Worm (Caenorhabditis elegans) whole organism, L4 larva: ENCODE data around the gene C30B5.2.

Experiments used
- F37D6.2 ChIP-seq: sonication (generic microtip); optimal IDR thresholded peaks from 2 replicates; lab custom pipeline; 2016; ENCODE audit warnings: mild to moderate bottlenecking, missing genetic modification characterization, missing compliant biosample characterization
- F44E2.7 ChIP-seq: fragments of 200-800 bp; sonication (Bioruptor generic); IDR thresholded peaks from 2 replicates; pipeline ENCODE4 v2.1.2; 2022; ENCODE audit warnings: missing genetic modification characterization, missing compliant biosample characterization
- T20F7.1 ChIP-seq: fragments of 200-800 bp; sonication (Bioruptor generic); optimal IDR thresholded peaks from 2 replicates; lab custom pipeline; 2018; ENCODE audit warnings: mild to moderate bottlenecking, missing genetic modification characterization, missing compliant biosample characterization
- aha-1 ChIP-seq: fragments of 150-350 bp; peaks from one replicate; lab custom pipeline; 2014; ENCODE audit warnings: missing biosample characterization, missing genetic modification characterization
- aly-2 ChIP-seq: sonication (generic microtip); optimal IDR thresholded peaks from 2 replicates; lab custom pipeline; 2018; ENCODE audit warnings: missing biosample characterization, missing genetic modification characterization
- ceh-28 ChIP-seq: fragments of 150-350 bp; optimal IDR thresholded peaks from 2 replicates; lab custom pipeline; 2014; ENCODE audit warnings: missing biosample characterization, missing genetic modification reagents, missing genetic modification characterization
- ceh-44 ChIP-seq: fragments of 200-800 bp; sonication (Bioruptor generic); IDR thresholded peaks from 2 replicates; pipeline ENCODE4 v1.3.6; 2022; ENCODE audit warnings: missing genetic modification reagents, missing genetic modification characterization, missing compliant biosample characterization
- ceh-62 ChIP-seq: sonication (generic microtip); optimal IDR thresholded peaks from 2 replicates; lab custom pipeline; 2017; ENCODE audit warnings: missing biosample characterization, missing genetic modification characterization
- ces-1 ChIP-seq: fragments of 150-350 bp; sonication (generic microtip); optimal IDR thresholded peaks from 4 replicates; lab custom pipeline; 2014; ENCODE audit warnings: missing biosample characterization, missing genetic modification reagents, missing genetic modification characterization
- ctbp-1 ChIP-seq: fragments of 200-800 bp; sonication (Bioruptor generic); IDR thresholded peaks from 2 replicates; pipeline ENCODE4 v1.3.6; 2022; ENCODE audit warnings: missing genetic modification reagents, missing genetic modification characterization, missing compliant biosample characterization
- daf-16 ChIP-seq, 3 experiments: sonication (generic microtip); optimal IDR thresholded peaks; 2 replicates each; lab custom pipeline; 2016 to 2017; ENCODE audit warnings: missing genetic modification characterization in 3 of 3, missing genetic modification reagents in 3 of 3, mild to moderate bottlenecking in 2 of 3, missing compliant biosample characterization in 2 of 3, missing biosample characterization in 1 of 3, moderate library complexity in 1 of 3
- dmd-8 ChIP-seq: fragments of 200-800 bp; sonication (Bioruptor generic); IDR thresholded peaks from 2 replicates; pipeline ENCODE4 v1.3.6; 2022; ENCODE audit warnings: missing genetic modification characterization, missing compliant biosample characterization
- egl-43 ChIP-seq: fragments of 200-800 bp; sonication (Bioruptor generic); IDR thresholded peaks from 2 replicates; pipeline ENCODE4 v1.3.6; 2022; ENCODE audit warnings: missing genetic modification reagents, missing genetic modification characterization, missing compliant biosample characterization
- fos-1 ChIP-seq: fragments of 150-350 bp; optimal IDR thresholded peaks from 2 replicates; lab custom pipeline; 2014; ENCODE audit warnings: missing biosample characterization, missing genetic modification characterization
- hmg-1.1 ChIP-seq: fragments of 200-800 bp; sonication (Bioruptor generic); IDR thresholded peaks from 2 replicates; pipeline ENCODE4 v1.3.6; 2022; ENCODE audit warnings: missing genetic modification reagents, missing genetic modification characterization, missing compliant biosample characterization
- jun-1 ChIP-seq: fragments of 150-350 bp; optimal IDR thresholded peaks from 2 replicates; lab custom pipeline; 2014; ENCODE audit warnings: missing biosample characterization, missing genetic modification reagents, missing genetic modification characterization
- lin-13 ChIP-seq: fragments of 150-350 bp; optimal IDR thresholded peaks from 2 replicates; lab custom pipeline; 2014; ENCODE audit warnings: missing biosample characterization, missing genetic modification reagents, missing genetic modification characterization
- lin-15B ChIP-seq: fragments of 150-350 bp; sonication (generic microtip); optimal IDR thresholded peaks from 3 replicates; lab custom pipeline; 2014; ENCODE audit warnings: missing biosample characterization, missing genetic modification characterization
- lsy-2 ChIP-seq, 2 experiments: fragments of 150-350 bp in 1 of 2; sonication (generic microtip) in 1 of 2; optimal IDR thresholded peaks; 2 replicates each; lab custom pipeline; 2014 to 2017; ENCODE audit warnings: missing biosample characterization in 2 of 2, missing genetic modification characterization in 2 of 2
- madf-9 ChIP-seq: fragments of 200-800 bp; sonication (Bioruptor generic); conservative IDR thresholded peaks from 2 replicates; pipeline ENCODE4 v1.3.6; 2022; ENCODE audit warnings: missing genetic modification reagents, missing genetic modification characterization, missing compliant biosample characterization
- mdt-29 ChIP-seq: fragments of 200-800 bp; sonication (Bioruptor generic); IDR thresholded peaks from 2 replicates; pipeline ENCODE4 v1.3.6; 2022; ENCODE audit warnings: missing genetic modification reagents, missing genetic modification characterization, missing compliant biosample characterization
- mep-1 ChIP-seq: fragments of 150-350 bp; sonication (generic microtip); optimal IDR thresholded peaks from 3 replicates; lab custom pipeline; 2014; ENCODE audit warnings: missing biosample characterization, missing genetic modification characterization
- nhr-102 ChIP-seq: sonication (generic microtip); optimal IDR thresholded peaks from 2 replicates; lab custom pipeline; 2016; ENCODE audit warnings: mild to moderate bottlenecking, missing genetic modification characterization, moderate library complexity, missing compliant biosample characterization
- nhr-111 ChIP-seq: fragments of 200-800 bp; sonication (Bioruptor generic); optimal IDR thresholded peaks from 2 replicates; lab custom pipeline; 2018; ENCODE audit warnings: mild to moderate bottlenecking, missing genetic modification characterization, missing compliant biosample characterization
- nhr-237 ChIP-seq: sonication (generic microtip); optimal IDR thresholded peaks from 2 replicates; lab custom pipeline; 2017; ENCODE audit warnings: missing biosample characterization, missing genetic modification characterization
- nhr-25 ChIP-seq: sonication (generic microtip); optimal IDR thresholded peaks from 2 replicates; lab custom pipeline; 2017; ENCODE audit warnings: missing genetic modification characterization, mild to moderate bottlenecking, missing compliant biosample characterization, antibody characterized with exemption, moderate library complexity, borderline replicate concordance; ENCODE audit not compliant: insufficient read depth
- nhr-41 ChIP-seq: fragments of 200-800 bp; sonication (Bioruptor generic); IDR thresholded peaks from 2 replicates; pipeline ENCODE4 v1.3.6; 2022; ENCODE audit warnings: missing genetic modification reagents, missing genetic modification characterization, missing compliant biosample characterization
- nhr-42 ChIP-seq: fragments of 200-800 bp; sonication (Bioruptor generic); IDR thresholded peaks from 2 replicates; pipeline ENCODE4 v1.3.6; 2022; ENCODE audit warnings: missing genetic modification characterization, missing compliant biosample characterization
- nhr-6 ChIP-seq: fragments of 150-350 bp; optimal IDR thresholded peaks from 2 replicates; lab custom pipeline; 2014; ENCODE audit warnings: missing biosample characterization, missing genetic modification characterization
- nhr-76 ChIP-seq: fragments of 150-350 bp; optimal IDR thresholded peaks from 2 replicates; lab custom pipeline; 2014; ENCODE audit warnings: missing biosample characterization, missing genetic modification characterization
- pha-4 ChIP-seq, 2 experiments: fragments of 150-350 bp in 1 of 2; fragments of 200-800 bp in 1 of 2; sonication (Bioruptor generic) in 1 of 2; IDR thresholded peaks in 1 of 2; optimal IDR thresholded peaks in 1 of 2; 2 replicates each; pipeline versions ENCODE4 v1.3.6 to Lab custom; 2014 to 2022; ENCODE audit warnings: missing genetic modification characterization in 2 of 2, missing genetic modification reagents in 2 of 2, missing biosample characterization in 1 of 2, missing compliant biosample characterization in 1 of 2
- php-3 ChIP-seq: fragments of 200-800 bp; sonication (Bioruptor generic); IDR thresholded peaks from 2 replicates; pipeline ENCODE4 v1.3.6; 2022; ENCODE audit warnings: missing genetic modification reagents, missing genetic modification characterization, missing compliant biosample characterization
- pqm-1 ChIP-seq: sonication (generic microtip); optimal IDR thresholded peaks from 2 replicates; lab custom pipeline; 2017; ENCODE audit warnings: missing biosample characterization, missing genetic modification characterization
- saeg-2 ChIP-seq: fragments of 200-800 bp; sonication (Bioruptor generic); IDR thresholded peaks from 2 replicates; pipeline ENCODE4 v1.3.6; 2022; ENCODE audit warnings: missing genetic modification reagents, missing genetic modification characterization, missing compliant biosample characterization
- sdz-12 ChIP-seq: fragments of 200-800 bp; sonication (Bioruptor generic); optimal IDR thresholded peaks from 2 replicates; lab custom pipeline; 2018; ENCODE audit warnings: mild to moderate bottlenecking, missing genetic modification characterization, missing compliant biosample characterization
- skn-1 ChIP-seq: fragments of 150-350 bp; optimal IDR thresholded peaks from 2 replicates; lab custom pipeline; 2014; ENCODE audit warnings: missing biosample characterization, missing genetic modification characterization
- tag-97 ChIP-seq: fragments of 200-800 bp; sonication (Bioruptor generic); IDR thresholded peaks from 2 replicates; pipeline ENCODE4 v1.3.6; 2022; ENCODE audit warnings: missing genetic modification characterization, missing compliant biosample characterization
- unc-62 ChIP-seq, 3 experiments: fragments of 150-350 bp in 1 of 3; sonication (generic microtip); optimal IDR thresholded peaks in 2 of 3; peaks in 1 of 3; 1 replicate in 1 of 3; 2 replicates in 2 of 3; lab custom pipeline; 2014 to 2017; ENCODE audit warnings: missing biosample characterization in 3 of 3, missing genetic modification characterization in 3 of 3, missing genetic modification reagents in 3 of 3, missing genotype in 1 of 3
- zfp-3 ChIP-seq: fragments of 200-800 bp; sonication (Bioruptor generic); conservative IDR thresholded peaks from 2 replicates; pipeline ENCODE4 v1.3.6; 2022; ENCODE audit warnings: missing genetic modification reagents, missing genetic modification characterization, missing compliant biosample characterization
- zip-11 ChIP-seq: fragments of 200-800 bp; sonication (Bioruptor generic); IDR thresholded peaks from 2 replicates; pipeline ENCODE4 v1.3.6; 2022; ENCODE audit warnings: missing genetic modification characterization, missing compliant biosample characterization
- zip-2 ChIP-seq: fragments of 150-350 bp; optimal IDR thresholded peaks from 2 replicates; lab custom pipeline; 2014; ENCODE audit warnings: missing biosample characterization, missing genetic modification characterization

C30B5.2 gene

ce11 chrII:6208116-6208515 lies 11.1 kb downstream of the C30B5.2 start, which contains the start of gene daf-37:
Gene daf-37, minus strand, starts transcription at chrII:6208216.
- TF ChIP-seq lin-15B, result no peak
- TF ChIP-seq zip-2 (tag; lab: Kevin White, UChicago), result no peak
- no peak for TF ChIP-seq lsy-2 (tag; optimal IDR thresholded peaks at IDR 0.05; lab: Kevin White, UChicago)
- no peak for TF ChIP-seq nhr-42 (GFP tag; lab: Robert Waterston, UW)
- no peak for TF ChIP-seq nhr-76 (tag; lab: Kevin White, UChicago)
- TF ChIP-seq zfp-3 (GFP tag; lab: Robert Waterston, UW), result no peak
- peak; percentile 44 for TF ChIP-seq aha-1 (tag; lab: Kevin White, UChicago)
- no peak for TF ChIP-seq nhr-6

- no peak for TF ChIP-seq nhr-76 (tag; lab: Kevin White, UChicago)
- TF ChIP-seq pha-4 (GFP tag; IDR thresholded peaks at IDR 0.05; lab: Robert Waterston, UW), result no peak
- TF ChIP-seq pha-4 (tag; optimal IDR thresholded peaks at IDR 0.05; lab: Kevin White, UChicago), result no peak
- no peak for TF ChIP-seq fos-1 (tag; lab: Kevin White, UChicago)
- no peak for TF ChIP-seq saeg-2 (GFP tag; lab: Robert Waterston, UW)
- TF ChIP-seq php-3 (GFP tag; lab: Robert Waterston, UW), result no peak
- TF ChIP-seq sdz-12 (GFP tag; lab: Kevin White, UChicago), result no peak
- no peak for TF ChIP-seq egl-43 (GFP tag; lab: Robert Waterston, UW)
- no peak for TF ChIP-seq zfp-3 (GFP tag; lab: Robert Waterston, UW)
- no peak for TF ChIP-seq dmd-8 (GFP tag; lab: Robert Waterston, UW)
- no peak for TF ChIP-seq nhr-111 (GFP tag; lab: Kevin White, UChicago)
- no peak for TF ChIP-seq aha-1 (tag; lab: Kevin White, UChicago)
- no peak for TF ChIP-seq aly-2
- no peak for TF ChIP-seq T20F7.1 (GFP tag; lab: Kevin White, UChicago)
- no peak for TF ChIP-seq nhr-237
- no peak for TF ChIP-seq hmg-1.1
- TF ChIP-seq ceh-62 (tag; lab: Kevin White, UChicago), result no peak
- no peak for TF ChIP-seq pqm-1
- TF ChIP-seq F44E2.7 (GFP tag; lab: Robert Waterston, UW), result no peak
- TF ChIP-seq mdt-29, result no peak
- no peak for TF ChIP-seq F37D6.2
These were observed 22.4 kb downstream of the C30B5.2 start, which contains the start of gene mks-2 for ce11 chrII:6219346-6219745. Gene mks-2, minus strand, starts transcription at chrII:6219446.

ce11 chrII:6221470-6221869 lies 24.5 kb downstream of the C30B5.2 start:
- peak in 1 of 2 experiments; percentile 92 for TF ChIP-seq unc-62 (GFP tag; optimal IDR thresholded peaks at IDR 0.05 in 1 of 2; lab: Kevin White, UChicago)
- no peak for TF ChIP-seq unc-62 (tag; optimal IDR thresholded peaks at IDR 0.05; lab: Kevin White, UChicago)
- TF ChIP-seq nhr-237, result no peak
- TF ChIP-seq ceh-44 (GFP tag; lab: Robert Waterston, UW), result no peak
- TF ChIP-seq, all 104 proteins: peak for 1

ce11 chrII:6222558-6222957 lies 25.6 kb downstream of the C30B5.2 start, which contains the start of gene C30B5.6:
Gene C30B5.6, minus strand, starts transcription at chrII:6222658.
- TF ChIP-seq aha-1 (tag; lab: Kevin White, UChicago), result peak; percentile 29
- no peak for TF ChIP-seq zip-11 (GFP tag; lab: Robert Waterston, UW)
- TF ChIP-seq, all 104 proteins: peak for 1

- TF ChIP-seq mep-1 (tag; lab: Kevin White, UChicago) (no peak), tag-97 (GFP tag; lab: Robert Waterston, UW) (no peak), ctbp-1 (no peak), nhr-41 (no peak), ceh-28 (tag; lab: Kevin White, UChicago) (no peak), nhr-102 (no peak), madf-9 (no peak), php-3 (GFP tag; lab: Robert Waterston, UW) (no peak), ces-1 (no peak), daf-16 (GFP tag; optimal IDR thresholded peaks at IDR 0.05; lab: Kevin White, UChicago) (no peak), daf-16 (tag; optimal IDR thresholded peaks at IDR 0.05; lab: Kevin White, UChicago) (no peak), skn-1 (tag; lab: Kevin White, UChicago) (no peak), lin-13 (GFP tag; lab: Kevin White, UChicago) (no peak), nhr-25 (tag; lab: Kevin White, UChicago) (no peak), jun-1 (tag; lab: Kevin White, UChicago) (no peak)
These were observed 26.8 kb downstream of the C30B5.2 start for ce11 chrII:6223755-6224154.
